Fruit fly (Drosophila melanogaster) whole organism, larva: ENCODE results near the gene Rab14.

Experiments
- noc ChIP-seq: fragments of 200-800 bp; sonication (Bioruptor generic); optimal IDR thresholded peaks from 3 replicates; lab custom pipeline; 2019; ENCODE audit warnings: missing biosample characterization, mild to moderate bottlenecking, missing genetic modification characterization, moderate library complexity

Rab14 gene

DNA sequence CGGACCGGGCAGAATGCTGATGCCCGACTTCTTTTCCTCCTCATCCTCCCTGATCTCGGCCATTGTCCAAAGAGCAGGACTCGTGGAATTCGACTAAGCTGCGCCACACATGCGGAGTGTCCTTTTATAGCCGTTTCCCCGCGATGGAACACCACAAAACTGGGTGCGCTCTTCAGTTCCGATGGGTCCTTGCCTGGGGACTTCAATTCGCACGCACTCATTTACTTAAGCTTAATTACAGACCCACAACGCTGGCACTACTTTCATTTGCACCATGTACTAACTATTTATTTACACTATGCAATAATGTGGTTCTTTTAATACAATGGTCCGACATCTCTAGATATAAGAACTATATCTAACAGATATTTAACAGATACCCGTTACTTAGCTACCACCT, 26.1 kb downstream of the Rab14 start, which contains the start of gene ppk:
TSS of gene ppk (minus strand) at position 101 of the 400 bp plus-strand sequence.
- no peak for TF ChIP-seq noc (tag; lab: Kevin White, UChicago)

DNA sequence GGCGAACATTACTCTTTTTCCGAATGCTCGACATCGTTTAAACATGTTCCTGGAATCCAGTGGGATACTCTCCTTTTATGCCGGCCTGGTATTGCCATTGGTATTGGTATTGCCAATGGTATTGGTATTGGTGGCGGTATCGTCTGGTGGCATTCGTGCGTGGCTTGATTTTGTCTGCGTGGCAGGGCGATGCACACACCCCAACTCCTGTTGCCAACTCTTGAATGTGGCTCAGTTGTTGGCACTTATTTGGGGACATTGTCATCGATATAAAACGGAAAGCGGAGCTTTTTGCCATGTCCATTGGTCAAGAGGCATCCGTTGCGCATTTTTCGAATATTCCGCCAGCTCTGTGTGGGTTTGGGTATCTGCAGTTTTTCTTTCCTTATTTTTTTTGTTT, 26.9 kb downstream of the Rab14 start:
- no peak for TF ChIP-seq noc (tag; lab: Kevin White, UChicago)

DNA sequence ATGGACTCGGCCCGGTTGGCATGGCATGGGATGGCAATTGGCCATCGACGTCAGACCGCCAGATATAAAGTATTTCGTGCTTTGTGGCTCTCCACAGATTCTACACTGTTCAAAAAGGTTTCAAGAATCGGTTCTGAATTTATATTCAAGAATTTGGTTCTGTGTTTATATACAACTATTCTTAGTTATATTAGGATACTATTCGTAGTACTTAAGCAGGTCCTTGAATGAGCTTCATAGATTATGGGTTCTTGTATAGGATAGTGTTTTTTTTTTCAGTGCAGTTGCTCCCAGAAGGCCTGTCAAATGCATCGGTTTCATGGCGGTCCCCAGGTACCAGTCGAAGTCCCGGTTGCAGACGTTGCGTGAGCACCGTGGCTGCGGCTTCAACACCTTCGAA, 31.6 kb downstream of the Rab14 start:
- TF ChIP-seq noc (tag; lab: Kevin White, UChicago), result no peak

DNA sequence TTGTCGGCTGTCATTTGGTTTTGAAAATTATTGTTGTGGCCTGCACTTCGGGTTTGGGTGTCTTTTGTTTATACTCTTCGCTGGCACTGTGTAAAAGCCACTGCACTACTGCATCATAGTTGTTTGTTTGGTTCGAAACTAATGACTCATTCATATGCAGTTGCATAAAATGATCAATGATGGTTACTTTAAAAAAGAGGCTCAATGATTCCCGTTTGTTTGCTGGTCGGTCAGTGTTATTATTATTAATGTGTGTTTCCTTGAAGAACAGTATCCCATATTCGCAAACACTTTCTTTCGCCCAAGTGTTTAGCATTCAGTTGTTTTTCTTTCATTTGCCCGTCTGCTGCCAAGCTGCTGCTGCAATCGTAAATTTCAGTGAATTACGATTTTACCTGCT, 33.5 kb downstream of the Rab14 start:
- TF ChIP-seq noc (tag; lab: Kevin White, UChicago), result no peak

DNA sequence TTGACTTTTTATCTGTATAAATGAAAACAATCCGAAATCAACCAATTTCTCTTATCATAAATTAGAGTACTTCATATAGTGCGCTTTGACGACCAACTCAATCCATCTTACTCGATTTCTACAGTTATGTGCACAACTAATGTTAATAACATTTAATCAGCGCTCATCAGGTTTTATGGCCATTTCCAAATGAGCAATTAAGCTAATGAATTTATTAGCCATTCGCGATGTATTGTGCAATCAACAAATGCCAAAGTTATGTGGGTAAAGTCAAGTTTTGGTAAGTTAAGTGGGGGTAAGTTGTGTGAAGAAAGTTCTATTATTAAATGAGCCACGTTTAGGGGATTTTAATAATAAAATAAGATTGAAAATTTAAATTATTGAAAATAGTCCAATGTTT, 38.6 kb downstream of the Rab14 start:
- no peak for TF ChIP-seq noc (tag; lab: Kevin White, UChicago)

DNA sequence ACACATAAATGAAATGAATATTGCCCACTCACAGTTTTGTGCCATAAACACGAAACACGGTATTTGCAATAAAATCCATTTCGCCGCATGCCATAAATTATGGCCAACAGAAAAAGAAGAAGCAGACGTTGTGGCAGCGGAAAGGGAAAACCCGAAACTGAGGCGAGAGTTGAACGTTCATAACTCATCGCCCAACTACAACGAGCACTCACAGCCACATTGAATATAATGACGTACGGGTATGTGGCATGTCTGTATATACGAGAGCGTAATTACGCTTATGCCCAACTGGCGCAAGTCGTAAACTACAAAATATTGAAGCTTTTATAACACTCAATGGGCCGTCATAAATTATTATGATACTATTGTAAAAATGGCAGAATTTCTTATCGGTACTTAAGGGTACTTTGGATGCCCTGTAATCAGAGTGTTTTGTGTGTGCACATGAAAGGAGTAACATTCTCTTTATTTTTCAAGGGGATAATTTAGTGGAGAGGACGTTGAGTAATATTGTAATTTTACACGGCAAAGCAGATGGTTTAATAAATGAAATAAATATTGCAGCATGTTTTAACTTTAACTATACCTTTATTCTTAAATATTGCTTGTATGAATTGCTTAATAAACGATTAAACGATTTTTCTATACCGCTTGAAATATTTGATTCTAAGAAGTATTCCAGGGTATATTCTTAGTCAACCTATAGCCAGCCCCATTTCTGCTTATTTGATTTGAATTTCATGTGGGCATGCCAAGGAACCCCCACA, 39.5 kb downstream of the Rab14 start:
- peak; percentile 77 for TF ChIP-seq noc (tag; lab: Kevin White, UChicago)

DNA sequence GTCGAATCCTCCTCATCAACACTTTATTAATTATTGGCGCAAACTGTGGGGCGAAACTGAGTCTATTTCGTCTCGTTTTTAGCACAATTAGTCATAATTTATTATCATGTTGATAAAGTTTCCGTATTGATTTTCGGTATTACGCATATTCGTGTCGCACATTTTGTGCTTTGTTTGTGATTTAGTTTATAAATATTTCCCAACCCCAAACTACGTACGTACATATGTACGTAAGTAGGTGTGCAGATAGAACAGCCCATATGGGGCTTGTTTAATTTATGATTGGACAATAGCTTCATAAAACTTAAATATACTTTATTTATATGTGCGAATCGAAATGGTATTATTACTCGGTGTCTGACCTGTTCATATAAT, 40.1 kb downstream of the Rab14 start:
- no peak for TF ChIP-seq noc (tag; lab: Kevin White, UChicago)

DNA sequence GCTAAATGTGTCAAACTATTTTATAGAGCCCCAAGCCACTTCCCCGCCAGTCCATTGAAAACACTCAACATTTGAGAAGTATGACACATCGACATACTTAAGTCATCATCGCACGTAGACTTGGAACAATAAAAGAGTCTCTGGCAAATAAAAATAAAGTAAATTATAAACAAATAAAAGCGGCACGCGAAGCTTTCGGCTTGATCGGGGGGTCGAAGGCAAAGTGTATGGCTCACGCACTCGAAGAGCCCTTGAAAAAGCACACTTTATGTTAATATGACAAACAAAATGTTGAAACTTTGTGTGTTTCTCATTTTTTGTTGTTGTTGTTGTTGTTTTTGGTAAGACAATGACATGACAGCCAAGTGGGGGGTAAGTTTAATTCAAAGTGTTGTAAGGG, 41.3 kb downstream of the Rab14 start:
- TF ChIP-seq noc (tag; lab: Kevin White, UChicago), result no peak

DNA sequence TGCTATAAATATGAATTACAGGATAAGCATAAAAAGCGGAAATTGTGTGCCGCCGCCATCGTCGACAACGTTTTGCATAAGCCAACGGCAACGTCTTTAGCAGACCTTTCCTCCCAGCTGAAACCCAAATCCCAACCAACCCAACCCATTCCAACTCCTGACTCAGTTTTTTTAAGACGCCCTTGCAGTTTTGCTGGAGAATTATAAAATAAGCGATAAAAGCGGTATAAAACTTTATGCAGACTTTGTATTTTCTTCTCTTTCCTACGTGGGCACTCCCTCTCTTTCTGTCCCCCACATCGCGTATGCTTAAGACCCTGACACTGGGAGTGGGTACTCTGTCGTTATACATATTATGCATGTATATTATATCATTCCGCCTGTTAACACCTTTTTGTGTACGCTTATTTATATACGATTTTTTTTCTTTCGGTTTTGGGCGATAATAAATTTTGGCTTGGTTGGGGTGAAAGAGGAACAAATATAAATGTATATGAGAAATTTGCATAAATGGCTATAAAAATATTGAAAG, 42.2 kb downstream of the Rab14 start:
- TF ChIP-seq noc (tag; lab: Kevin White, UChicago), result no peak

DNA sequence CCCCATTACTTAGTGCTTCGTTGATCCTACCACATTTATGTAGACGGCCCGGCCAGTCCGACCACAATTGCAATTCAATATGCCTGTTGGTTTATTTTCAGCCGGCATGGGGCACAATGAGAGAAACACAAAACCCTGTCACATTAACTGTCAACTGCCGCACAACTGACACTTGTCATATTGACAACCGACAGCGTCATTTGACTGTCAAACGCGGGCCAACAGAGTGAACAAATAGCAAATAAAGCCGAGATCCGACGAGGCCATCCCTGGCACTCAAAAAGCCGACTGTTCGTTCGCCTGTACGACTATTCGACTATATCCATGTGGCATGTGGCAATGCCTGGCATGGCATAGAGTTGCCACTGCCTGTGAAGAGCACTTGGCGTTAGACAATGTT, 43.0 kb downstream of the Rab14 start:
- TF ChIP-seq noc (tag; lab: Kevin White, UChicago), result no peak

DNA sequence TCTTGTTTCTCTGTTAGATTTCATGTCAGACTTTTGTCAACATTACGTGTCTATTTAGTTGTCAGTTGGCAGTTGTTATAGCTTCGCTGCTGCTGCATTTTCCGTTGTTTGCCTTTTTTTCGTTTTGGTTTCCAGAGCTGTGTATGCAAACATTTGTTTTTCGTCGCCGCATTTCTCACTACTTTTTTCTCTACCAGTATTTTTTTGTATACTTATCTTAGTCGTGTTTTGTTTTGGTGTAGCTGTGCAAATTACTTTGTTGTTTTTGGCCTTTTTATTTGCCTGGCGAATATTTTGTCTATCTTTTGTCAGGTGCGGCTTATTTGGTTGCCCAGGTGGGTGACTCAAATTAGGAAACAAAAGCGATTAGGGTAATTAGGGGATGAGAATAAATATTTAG, 43.6 kb downstream of the Rab14 start:
- TF ChIP-seq noc (tag; lab: Kevin White, UChicago), result no peak

DNA sequence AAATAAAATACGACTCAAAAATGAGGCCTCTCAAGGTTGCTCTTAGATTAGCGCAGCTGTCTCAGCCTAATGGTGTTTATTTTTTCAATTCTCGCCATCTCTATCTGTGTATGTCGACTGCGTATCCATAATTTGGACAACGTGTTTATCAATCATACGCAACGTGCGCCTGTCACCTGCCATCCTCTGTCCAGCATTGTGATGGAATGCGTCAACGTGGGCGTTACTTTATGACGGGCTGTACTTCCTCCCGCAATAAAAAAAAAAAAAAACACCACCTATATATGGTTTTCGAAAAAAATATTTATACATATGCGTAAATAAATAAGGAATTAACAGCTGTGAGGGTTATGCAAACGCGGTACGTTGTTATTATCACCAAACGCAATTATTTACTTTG, 44.4 kb downstream of the Rab14 start:
- peak; percentile 58 for TF ChIP-seq noc (tag; lab: Kevin White, UChicago)

DNA sequence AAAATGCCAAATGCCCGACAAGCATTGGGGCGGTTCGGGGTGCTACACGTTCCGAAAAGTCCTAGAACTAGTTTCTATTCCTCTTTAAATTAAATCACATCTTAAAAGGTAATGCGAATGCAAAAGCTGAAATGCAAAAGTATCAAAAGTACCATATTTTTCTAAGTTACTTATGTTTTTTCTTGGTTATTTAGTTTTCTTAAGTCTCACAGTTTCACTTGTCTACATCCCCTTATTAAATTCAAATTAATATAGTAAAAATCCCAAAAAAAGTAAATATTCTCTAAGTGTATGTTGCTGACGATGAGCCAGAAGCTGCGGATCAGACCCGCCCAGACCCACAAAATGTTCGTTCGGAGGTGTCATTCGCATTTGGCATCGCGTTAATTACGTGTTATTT, 45.7 kb downstream of the Rab14 start:
- no peak for TF ChIP-seq noc (tag; lab: Kevin White, UChicago)

DNA sequence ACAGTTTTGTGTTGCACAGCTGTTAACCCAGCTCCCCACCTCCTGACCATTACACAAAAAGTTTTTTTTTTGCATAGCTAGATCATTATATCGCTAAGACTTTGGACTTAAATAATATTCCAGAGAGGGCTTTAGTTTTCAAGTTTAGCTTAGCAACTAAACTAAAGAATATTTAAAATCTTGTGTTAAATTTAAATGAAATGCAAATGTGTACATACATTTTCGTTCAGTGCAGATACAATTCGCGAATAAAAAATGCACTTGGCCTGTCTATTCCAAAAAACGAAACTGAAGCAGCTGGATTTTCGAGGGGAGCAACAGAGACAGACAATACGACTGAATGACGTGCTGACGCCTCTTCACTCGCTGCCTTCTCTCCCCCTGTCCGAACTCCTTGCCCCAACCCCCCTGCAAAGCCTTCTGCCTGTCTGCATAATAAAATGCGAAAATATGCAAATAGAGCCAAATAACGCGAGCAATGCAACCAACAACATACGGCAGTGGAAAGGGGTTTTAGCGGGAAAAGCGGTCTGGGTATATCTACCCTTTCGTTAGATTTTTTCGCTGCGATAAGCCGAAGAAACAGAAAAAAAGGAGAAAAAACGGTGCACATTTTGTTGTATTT, 46.8 kb downstream of the Rab14 start:
- no peak for TF ChIP-seq noc (tag; lab: Kevin White, UChicago)

DNA sequence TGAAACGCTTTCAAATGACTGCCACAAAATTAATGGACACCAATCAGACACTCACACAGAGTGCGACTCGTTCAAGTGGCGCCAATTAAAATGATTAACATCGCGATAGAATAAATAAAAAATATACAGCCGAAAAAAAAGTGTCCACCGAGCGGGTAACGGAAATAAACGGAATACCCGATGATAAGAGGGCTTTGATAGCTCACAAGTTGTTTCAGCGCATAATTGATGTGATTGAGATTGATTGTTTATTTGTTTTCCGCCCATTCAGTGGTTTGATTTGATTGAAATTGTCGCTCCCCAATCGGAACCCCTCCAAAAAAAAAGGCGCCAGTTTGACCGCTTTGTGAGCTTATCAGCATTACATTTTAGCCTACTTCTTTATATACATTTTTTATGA, 48.6 kb downstream of the Rab14 start:
- peak; percentile 66 for TF ChIP-seq noc (tag; lab: Kevin White, UChicago)

DNA sequence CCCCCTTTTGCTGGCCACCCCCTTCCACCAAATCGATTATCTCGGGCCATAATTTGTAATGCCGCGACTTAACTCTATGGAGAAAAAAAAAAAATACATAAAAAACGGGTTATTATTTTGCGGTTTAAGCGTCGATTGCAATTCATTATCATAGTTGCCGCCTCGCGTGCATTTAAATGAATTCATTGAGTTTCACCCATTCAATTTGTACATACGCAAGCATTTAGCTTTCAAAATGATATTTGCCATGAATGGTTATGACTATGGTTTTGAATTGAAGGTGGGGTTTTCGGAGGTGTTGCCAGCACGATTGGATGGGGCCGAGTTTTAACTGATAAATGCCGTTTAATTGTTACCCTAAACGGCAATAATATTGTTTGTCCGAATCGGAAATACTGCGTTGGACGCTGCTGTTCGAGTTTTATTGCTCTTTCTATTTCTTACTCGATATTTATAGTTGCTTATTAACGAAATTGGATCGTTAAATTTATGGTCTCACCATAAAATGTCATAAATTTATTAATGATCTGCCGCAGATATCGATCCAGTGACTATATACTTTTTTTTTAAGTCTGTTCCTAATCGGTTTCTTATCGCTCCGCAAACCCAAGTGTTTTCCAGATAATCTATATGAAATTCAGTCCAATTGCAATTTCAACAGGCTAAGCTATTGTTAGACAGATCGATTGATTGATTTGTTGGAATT, 50.0 kb downstream of the Rab14 start:
- TF ChIP-seq noc (tag; lab: Kevin White, UChicago), result peak; percentile 81
